Fruit fly (Drosophila melanogaster) whole organism, prepupa: ENCODE data around the gene Cdk12.

ENCODE experiments used
- Blimp-1 ChIP-seq: fragments of 200-800 bp; sonication (Bioruptor generic); optimal IDR thresholded peaks from 3 replicates; lab custom pipeline; 2017; ENCODE audit warnings: missing biosample characterization, missing genetic modification characterization, mild to moderate bottlenecking, moderate library complexity, missing genetic modification reagents
- CG10669 ChIP-seq: fragments of 200-800 bp; sonication (Bioruptor generic); optimal IDR thresholded peaks from 3 replicates; lab custom pipeline; 2018; ENCODE audit warnings: missing biosample characterization, mild to moderate bottlenecking, missing genetic modification characterization, moderate library complexity
- CG11294 ChIP-seq: fragments of 200-800 bp; sonication (Bioruptor generic); IDR thresholded peaks from 2 replicates; pipeline ENCODE4 v1.3.6; 2022; ENCODE audit warnings: missing biosample characterization, missing genetic modification characterization
- CG11762 ChIP-seq: fragments of 200-800 bp; sonication (Bioruptor generic); optimal IDR thresholded peaks from 3 replicates; lab custom pipeline; 2016; ENCODE audit warnings: missing biosample characterization, missing genetic modification characterization; ENCODE audit not compliant: insufficient read depth
- CG11902 ChIP-seq: fragments of 200-800 bp; sonication (Bioruptor generic); optimal IDR thresholded peaks from 3 replicates; lab custom pipeline; 2016; ENCODE audit warnings: missing biosample characterization, missing genetic modification characterization
- CG15336 ChIP-seq: fragments of 200-800 bp; sonication (Bioruptor generic); IDR thresholded peaks from 2 replicates; pipeline ENCODE4 v1.3.6; 2022; ENCODE audit warnings: missing biosample characterization, missing genetic modification characterization
- CG1621 ChIP-seq: fragments of 200-800 bp; sonication (Bioruptor generic); optimal IDR thresholded peaks from 3 replicates; lab custom pipeline; 2018; ENCODE audit warnings: missing biosample characterization, mild to moderate bottlenecking, missing genetic modification characterization
- CG16779 ChIP-seq: fragments of 200-800 bp; sonication (Bioruptor generic); optimal IDR thresholded peaks from 3 replicates; lab custom pipeline; 2017; ENCODE audit warnings: missing biosample characterization, mild to moderate bottlenecking, missing genetic modification characterization
- CG3032 ChIP-seq: fragments of 200-800 bp; optimal IDR thresholded peaks from 2 replicates; lab custom pipeline; 2019; ENCODE audit warnings: missing biosample characterization, mild to moderate bottlenecking, missing genetic modification characterization, moderate library complexity
- CG31627 ChIP-seq: fragments of 200-800 bp; sonication (Bioruptor generic); optimal IDR thresholded peaks from 3 replicates; lab custom pipeline; 2016; ENCODE audit warnings: missing biosample characterization, missing genetic modification characterization
- CG34406 ChIP-seq: fragments of 200-800 bp; sonication (Bioruptor generic); optimal IDR thresholded peaks from 3 replicates; lab custom pipeline; 2016; ENCODE audit warnings: missing biosample characterization, missing genetic modification characterization
- CG3919 ChIP-seq: fragments of 200-800 bp; sonication (Bioruptor generic); optimal IDR thresholded peaks from 3 replicates; lab custom pipeline; 2016; ENCODE audit warnings: missing biosample characterization, missing genetic modification characterization
- CG4318 ChIP-seq: fragments of 200-800 bp; sonication (Bioruptor generic); optimal IDR thresholded peaks from 3 replicates; lab custom pipeline; 2017; ENCODE audit warnings: missing biosample characterization, mild to moderate bottlenecking, missing genetic modification characterization
- CG6163 ChIP-seq: fragments of 200-800 bp; sonication (Bioruptor generic); IDR thresholded peaks from 3 replicates; pipeline ENCODE4 v1.3.6; 2022; ENCODE audit warnings: missing biosample characterization, missing genetic modification characterization
- CG6792 ChIP-seq: fragments of 200-800 bp; sonication (Bioruptor generic); optimal IDR thresholded peaks from 3 replicates; lab custom pipeline; 2016; ENCODE audit warnings: missing biosample characterization, missing genetic modification characterization
- CG6854 ChIP-seq: fragments of 200-800 bp; sonication (Bioruptor generic); optimal IDR thresholded peaks from 2 replicates; lab custom pipeline; 2017; ENCODE audit warnings: missing biosample characterization, mild to moderate bottlenecking, missing genetic modification characterization
- CG7368 ChIP-seq: fragments of 200-800 bp; sonication (Bioruptor generic); optimal IDR thresholded peaks from 3 replicates; lab custom pipeline; 2016; ENCODE audit warnings: missing biosample characterization, missing genetic modification characterization
- CG8119 ChIP-seq: fragments of 200-800 bp; sonication (Bioruptor generic); IDR thresholded peaks from 3 replicates; pipeline ENCODE4 v1.3.6; 2022; ENCODE audit warnings: missing biosample characterization, missing genetic modification characterization
- CG8319 ChIP-seq: fragments of 200-800 bp; sonication (Bioruptor generic); optimal IDR thresholded peaks from 3 replicates; lab custom pipeline; 2016; ENCODE audit warnings: missing biosample characterization, missing genetic modification characterization
- CG9139 ChIP-seq: fragments of 200-800 bp; sonication (Bioruptor generic); optimal IDR thresholded peaks from 3 replicates; lab custom pipeline; 2017; ENCODE audit warnings: missing biosample characterization, mild to moderate bottlenecking, missing genetic modification characterization
- Eip75B ChIP-seq: fragments of 200-800 bp; sonication (Bioruptor generic); optimal IDR thresholded peaks from 3 replicates; lab custom pipeline; 2016; ENCODE audit warnings: missing biosample characterization, missing genetic modification characterization
- Eip93F ChIP-seq: fragments of 200-800 bp; sonication (Bioruptor generic); optimal IDR thresholded peaks from 2 replicates; lab custom pipeline; 2016; ENCODE audit warnings: missing biosample characterization, mild to moderate bottlenecking, missing genetic modification characterization
- Ets21C ChIP-seq: fragments of 200-800 bp; sonication (Bioruptor generic); optimal IDR thresholded peaks from 3 replicates; lab custom pipeline; 2016; ENCODE audit warnings: missing biosample characterization, missing genetic modification characterization
- Gug ChIP-seq: fragments of 200-800 bp; sonication (Bioruptor generic); IDR thresholded peaks from 2 replicates; pipeline ENCODE4 v1.3.6; 2022; ENCODE audit warnings: missing biosample characterization, missing genetic modification characterization
- Hr39 ChIP-seq: fragments of 200-800 bp; sonication (Bioruptor generic); optimal IDR thresholded peaks from 2 replicates; lab custom pipeline; 2016; ENCODE audit warnings: missing biosample characterization, missing genetic modification characterization
- Met ChIP-seq: fragments of 200-800 bp; sonication (Bioruptor generic); optimal IDR thresholded peaks from 3 replicates; lab custom pipeline; 2016; ENCODE audit warnings: missing biosample characterization, missing genetic modification characterization
- OdsH ChIP-seq: fragments of 200-800 bp; sonication (Bioruptor generic); optimal IDR thresholded peaks from 3 replicates; lab custom pipeline; 2016; ENCODE audit warnings: missing biosample characterization, missing genetic modification characterization
- Smox ChIP-seq: fragments of 200-800 bp; sonication (Bioruptor generic); optimal IDR thresholded peaks from 3 replicates; lab custom pipeline; 2016; ENCODE audit warnings: missing biosample characterization, missing genetic modification characterization
- Sox14 ChIP-seq: fragments of 200-800 bp; sonication (Bioruptor generic); optimal IDR thresholded peaks from 3 replicates; lab custom pipeline; 2016; ENCODE audit warnings: missing biosample characterization, missing genetic modification characterization
- acj6 ChIP-seq: fragments of 200-800 bp; sonication (Bioruptor generic); optimal IDR thresholded peaks from 3 replicates; lab custom pipeline; 2016; ENCODE audit warnings: missing biosample characterization, missing genetic modification characterization
- cyc ChIP-seq: fragments of 200-800 bp; sonication (Bioruptor generic); optimal IDR thresholded peaks from 3 replicates; lab custom pipeline; 2016; ENCODE audit warnings: missing biosample characterization, missing genetic modification characterization
- dac ChIP-seq: fragments of 200-800 bp; sonication (Bioruptor generic); optimal IDR thresholded peaks from 2 replicates; lab custom pipeline; 2017; ENCODE audit warnings: missing biosample characterization, mild to moderate bottlenecking, missing genetic modification characterization
- eg ChIP-seq: fragments of 200-800 bp; sonication (Bioruptor generic); IDR thresholded peaks from 3 replicates; pipeline ENCODE4 v1.3.6; 2022; ENCODE audit warnings: missing biosample characterization, missing genetic modification characterization
- esn ChIP-seq: fragments of 200-800 bp; sonication (Bioruptor generic); optimal IDR thresholded peaks from 2 replicates; lab custom pipeline; 2016; ENCODE audit warnings: missing biosample characterization, mild to moderate bottlenecking, missing genetic modification characterization, moderate library complexity
- fd85E ChIP-seq: fragments of 200-800 bp; sonication (Bioruptor generic); optimal IDR thresholded peaks from 3 replicates; lab custom pipeline; 2016; ENCODE audit warnings: missing biosample characterization, missing genetic modification characterization
- fkh ChIP-seq: fragments of 200-800 bp; sonication (Bioruptor generic); optimal IDR thresholded peaks from 3 replicates; lab custom pipeline; 2017; ENCODE audit warnings: missing biosample characterization, mild to moderate bottlenecking, missing genetic modification characterization, moderate library complexity
- lz ChIP-seq: fragments of 200-800 bp; sonication (Bioruptor generic); optimal IDR thresholded peaks from 3 replicates; lab custom pipeline; 2016; ENCODE audit warnings: missing biosample characterization, missing genetic modification characterization
- net ChIP-seq: fragments of 200-800 bp; sonication (Bioruptor generic); optimal IDR thresholded peaks from 3 replicates; lab custom pipeline; 2016; ENCODE audit warnings: missing biosample characterization, missing genetic modification characterization
- salr ChIP-seq, 2 experiments: fragments of 200-800 bp; sonication (Bioruptor generic); optimal IDR thresholded peaks; 3 replicates each; lab custom pipeline; 2016 to 2018; ENCODE audit warnings: missing biosample characterization in 2 of 2, missing genetic modification characterization in 2 of 2, mild to moderate bottlenecking in 1 of 2
- spab ChIP-seq: fragments of 200-800 bp; sonication (Bioruptor generic); optimal IDR thresholded peaks from 2 replicates; lab custom pipeline; 2017; ENCODE audit warnings: missing biosample characterization, mild to moderate bottlenecking, missing genetic modification characterization, missing genetic modification reagents
- ss ChIP-seq, 2 experiments: fragments of 200-800 bp; sonication (Bioruptor generic); optimal IDR thresholded peaks; 2 replicates in 1 of 2; 3 replicates in 1 of 2; lab custom pipeline; 2017 to 2018; ENCODE audit warnings: mild to moderate bottlenecking in 2 of 2, missing biosample characterization in 2 of 2, missing genetic modification characterization in 2 of 2, moderate library complexity in 1 of 2
- topi ChIP-seq: fragments of 200-800 bp; sonication (Bioruptor generic); optimal IDR thresholded peaks from 3 replicates; lab custom pipeline; 2016; ENCODE audit warnings: missing biosample characterization, missing genetic modification characterization

The Cdk12 gene

dm6 chr3L:21562081-21562480 lies 46.0 kb downstream of the Cdk12 start, which contains the start of gene CapaR:
CapaR (minus strand) TSS chr3L:21562181.
- TF ChIP-seq CG6854 (GFP tag; lab: Kevin White, UChicago) (no peak), Ets21C (GFP tag; lab: Kevin White, UChicago) (no peak), Gug (GFP tag; lab: Robert Waterston, UW) (no peak), acj6 (GFP tag; lab: Kevin White, UChicago) (no peak), CG8319 (no peak), CG8119 (GFP tag; lab: Robert Waterston, UW) (no peak), fd85E (no peak), CG9139 (GFP tag; lab: Kevin White, UChicago) (no peak), CG6792 (GFP tag; lab: Kevin White, UChicago) (no peak), esn (no peak), CG1621 (tag; lab: Kevin White, UChicago) (no peak), CG11762 (GFP tag; lab: Kevin White, UChicago) (no peak), CG7368 (no peak), CG10669 (GFP tag; lab: Kevin White, UChicago) (no peak)

- TF ChIP-seq CG31627 (GFP tag; lab: Kevin White, UChicago) (no peak), salr (GFP tag; optimal IDR thresholded peaks at IDR 0.05; lab: Kevin White, UChicago) (no peak), eg (GFP tag; lab: Robert Waterston, UW) (no peak), topi (GFP tag; lab: Kevin White, UChicago) (no peak), esn (no peak), CG6854 (GFP tag; lab: Kevin White, UChicago) (no peak), CG11902 (no peak), CG9139 (GFP tag; lab: Kevin White, UChicago) (no peak), Ets21C (GFP tag; lab: Kevin White, UChicago) (no peak), CG4318 (no peak), cyc (GFP tag; lab: Kevin White, UChicago) (no peak)
- TF ChIP-seq, all 60 proteins: peak for 0
Observed at dm6 chr3L:21565126-21565525, 49.0 kb downstream of the Cdk12 start, which contains the start of gene CG7634. CG7634 (plus strand) TSS chr3L:21565426.

dm6 chr3L:21568254-21568653 lies 52.1 kb downstream of the Cdk12 start:
- TF ChIP-seq fd85E (no peak), CG1621 (tag; lab: Kevin White, UChicago) (no peak), Eip75B (GFP tag; lab: Kevin White, UChicago) (no peak), CG16779 (tag; lab: Kevin White, UChicago) (no peak), Met (no peak), CG8319 (no peak), Hr39 (GFP tag; lab: Kevin White, UChicago) (no peak)

dm6 chr3L:21568848-21569372 lies 52.8 kb downstream of the Cdk12 start, which contains the start of the genes CRIF and SMC5:
CRIF (minus strand) TSS chr3L:21568898.
SMC5 (plus strand) TSS chr3L:21569176.
- peak; percentile 71 for TF ChIP-seq CG31627 (GFP tag; lab: Kevin White, UChicago)
- no peak for TF ChIP-seq ss (GFP tag; optimal IDR thresholded peaks at IDR 0.05; lab: Kevin White, UChicago)
- TF ChIP-seq CG10669 (GFP tag; lab: Kevin White, UChicago): no peak
- peak; percentile 0 for TF ChIP-seq CG11762 (GFP tag; lab: Kevin White, UChicago)
- no peak for TF ChIP-seq Hr39 (GFP tag; lab: Kevin White, UChicago)
- TF ChIP-seq CG7368: no peak
- TF ChIP-seq CG15336 (GFP tag; lab: Robert Waterston, UW): 0 out of 2 replicates have a peak, but pooled peaks have one; percentile 16
- no peak for TF ChIP-seq Sox14 (GFP tag; lab: Kevin White, UChicago)
- no peak for TF ChIP-seq Met
- TF ChIP-seq CG4318: no peak
- TF ChIP-seq CG11902: peak; percentile 18
- TF ChIP-seq spab: no peak
- peak; percentile 60 for TF ChIP-seq CG3032 (tag; lab: Kevin White, UChicago)
- peak; percentile 52 for TF ChIP-seq Ets21C (GFP tag; lab: Kevin White, UChicago)
- no peak for TF ChIP-seq CG3919
- no peak for TF ChIP-seq net (GFP tag; lab: Kevin White, UChicago)
- peak; percentile 51 for TF ChIP-seq Eip93F (GFP tag; lab: Kevin White, UChicago)
- no peak for TF ChIP-seq OdsH (GFP tag; lab: Kevin White, UChicago)
- no peak for TF ChIP-seq Gug (GFP tag; lab: Robert Waterston, UW)
- TF ChIP-seq salr (GFP tag; optimal IDR thresholded peaks at IDR 0.05; lab: Kevin White, UChicago): peak in 1 of 2 experiments; percentile 37
- no peak for TF ChIP-seq Smox
- no peak for TF ChIP-seq Eip75B (GFP tag; lab: Kevin White, UChicago)
- no peak for TF ChIP-seq CG6792 (GFP tag; lab: Kevin White, UChicago)
- peak; percentile 69 for TF ChIP-seq lz
- TF ChIP-seq CG11294 (GFP tag; lab: Robert Waterston, UW): no peak; the same call in 1 of the 2 replicates
- no peak for TF ChIP-seq CG16779 (tag; lab: Kevin White, UChicago)
- no peak for TF ChIP-seq Blimp-1
- no peak for TF ChIP-seq CG6163 (GFP tag; lab: Robert Waterston, UW)
- no peak for TF ChIP-seq CG9139 (GFP tag; lab: Kevin White, UChicago)
- no peak for TF ChIP-seq dac (GFP tag; lab: Kevin White, UChicago)
- no peak for TF ChIP-seq CG34406
- TF ChIP-seq fkh: no peak
- no peak for TF ChIP-seq eg (GFP tag; lab: Robert Waterston, UW)
- TF ChIP-seq acj6 (GFP tag; lab: Kevin White, UChicago): peak; percentile 63
